Fruit fly (Drosophila melanogaster) whole organism, embryonic: ENCODE measurements around the gene CG32259.

ENCODE experiments used
- Antp ChIP-seq: fragments of 200-800 bp; sonication (Bioruptor generic); optimal IDR thresholded peaks from 3 replicates; lab custom pipeline; 2016; ENCODE audit warnings: missing biosample characterization, missing genetic modification characterization
- Asciz ChIP-seq: fragments of 200-800 bp; sonication (Bioruptor generic); optimal IDR thresholded peaks from 2 replicates; lab custom pipeline; 2017; ENCODE audit warnings: missing biosample characterization, mild to moderate bottlenecking, missing genetic modification characterization, missing genetic modification reagents
- B-H1 ChIP-seq: fragments of 200-800 bp; sonication (Bioruptor generic); IDR thresholded peaks from 3 replicates; pipeline ENCODE4 v1.3.6; 2022; ENCODE audit warnings: missing biosample characterization, missing genetic modification characterization
- CG10565 ChIP-seq: fragments of 200-800 bp; sonication (Bioruptor generic); optimal IDR thresholded peaks from 3 replicates; lab custom pipeline; 2016; ENCODE audit warnings: missing biosample characterization, mild to moderate bottlenecking, missing genetic modification characterization
- CG11695 ChIP-seq: fragments of 200-800 bp; sonication (Bioruptor generic); IDR thresholded peaks from 3 replicates; pipeline ENCODE4 v1.3.6; 2022; ENCODE audit warnings: missing biosample characterization, missing genetic modification characterization
- CG12104 ChIP-seq: fragments of 200-800 bp; sonication (Bioruptor generic); optimal IDR thresholded peaks from 3 replicates; lab custom pipeline; 2016; ENCODE audit warnings: missing biosample characterization, missing genetic modification characterization
- CG17328 ChIP-seq: fragments of 200-800 bp; sonication (Bioruptor generic); IDR thresholded peaks from 2 replicates; pipeline ENCODE4 v1.3.6; 2022; ENCODE audit warnings: missing biosample characterization, missing genetic modification characterization
- CG17359 ChIP-seq: fragments of 200-800 bp; sonication (Bioruptor generic); optimal IDR thresholded peaks from 3 replicates; lab custom pipeline; 2018; ENCODE audit warnings: missing biosample characterization, mild to moderate bottlenecking, missing genetic modification characterization, moderate library complexity
- CG17361 ChIP-seq: fragments of 200-800 bp; sonication (Bioruptor generic); IDR thresholded peaks from 3 replicates; pipeline ENCODE4 v1.3.6; 2022; ENCODE audit warnings: missing biosample characterization, missing genetic modification characterization
- CG1792 ChIP-seq: fragments of 200-800 bp; sonication (Bioruptor generic); optimal IDR thresholded peaks from 2 replicates; lab custom pipeline; 2016; ENCODE audit warnings: missing biosample characterization, missing genetic modification characterization
- CG2129 ChIP-seq: fragments of 200-800 bp; sonication (Bioruptor generic); IDR thresholded peaks from 2 replicates; pipeline ENCODE4 v1.3.6; 2022; ENCODE audit warnings: missing biosample characterization, missing genetic modification characterization; ENCODE audit not compliant: partially characterized antibody
- CG30020 ChIP-seq: fragments of 200-800 bp; optimal IDR thresholded peaks from 2 replicates; lab custom pipeline; 2019; ENCODE audit warnings: missing biosample characterization, mild to moderate bottlenecking, missing genetic modification characterization, moderate library complexity
- CG4282 ChIP-seq: fragments of 200-800 bp; sonication (Bioruptor generic); optimal IDR thresholded peaks from 2 replicates; lab custom pipeline; 2016; ENCODE audit warnings: missing biosample characterization, missing genetic modification characterization
- CG4820 ChIP-seq: fragments of 200-800 bp; sonication (Bioruptor generic); optimal IDR thresholded peaks from 3 replicates; lab custom pipeline; 2016; ENCODE audit warnings: missing biosample characterization, missing genetic modification characterization
- CG5180 ChIP-seq: fragments of 200-800 bp; sonication (Bioruptor generic); optimal IDR thresholded peaks from 3 replicates; lab custom pipeline; 2017; ENCODE audit warnings: missing biosample characterization, missing genetic modification characterization, mild to moderate bottlenecking, moderate library complexity, missing genetic modification reagents
- CG6175 ChIP-seq: fragments of 200-800 bp; sonication (Bioruptor generic); IDR thresholded peaks from 3 replicates; pipeline ENCODE4 v1.3.6; 2022; ENCODE audit warnings: missing biosample characterization, missing genetic modification characterization
- Dip2 ChIP-seq: fragments of 200-800 bp; sonication (Bioruptor generic); IDR thresholded peaks from 2 replicates; pipeline ENCODE4 v1.3.6; 2022; ENCODE audit warnings: missing biosample characterization, missing genetic modification characterization
- Dip3 ChIP-seq: fragments of 200-800 bp; sonication (Bioruptor generic); optimal IDR thresholded peaks from 3 replicates; lab custom pipeline; 2016; ENCODE audit warnings: missing biosample characterization, missing genetic modification characterization
- E2f2 ChIP-seq: fragments of 200-800 bp; sonication (Bioruptor generic); IDR thresholded peaks from 2 replicates; pipeline ENCODE4 v1.3.6; 2022; ENCODE audit warnings: missing biosample characterization, missing genetic modification characterization
- GATAe ChIP-seq: fragments of 200-800 bp; sonication (Bioruptor generic); conservative IDR thresholded peaks from 2 replicates; pipeline ENCODE4 v1.3.6; 2022; ENCODE audit warnings: missing biosample characterization, missing genetic modification characterization
- HLHmδ ChIP-seq: fragments of 200-800 bp; sonication (Bioruptor generic); optimal IDR thresholded peaks from 2 replicates; lab custom pipeline; 2018; ENCODE audit warnings: missing biosample characterization, mild to moderate bottlenecking, missing genetic modification characterization, moderate library complexity
- HmgZ ChIP-seq: fragments of 200-800 bp; sonication (Bioruptor generic); optimal IDR thresholded peaks from 2 replicates; lab custom pipeline; 2018; ENCODE audit warnings: missing biosample characterization, mild to moderate bottlenecking, missing genetic modification characterization
- MESR4 ChIP-seq: fragments of 200-800 bp; sonication (Bioruptor generic); optimal IDR thresholded peaks from 2 replicates; lab custom pipeline; 2018; ENCODE audit warnings: missing biosample characterization, mild to moderate bottlenecking, missing genetic modification characterization, moderate library complexity
- NC2β ChIP-seq: fragments of 200-800 bp; sonication (Bioruptor generic); optimal IDR thresholded peaks from 2 replicates; lab custom pipeline; 2016; ENCODE audit warnings: missing biosample characterization, missing genetic modification characterization
- Nf-YA ChIP-seq: fragments of 200-800 bp; sonication (Bioruptor generic); IDR thresholded peaks from 2 replicates; pipeline ENCODE4 v1.3.6; 2022; ENCODE audit warnings: missing biosample characterization, missing genetic modification characterization
- ase ChIP-seq: fragments of 200-800 bp; sonication (Bioruptor generic); IDR thresholded peaks from 3 replicates; pipeline ENCODE4 v1.3.6; 2022; ENCODE audit warnings: missing biosample characterization, missing genetic modification characterization
- bab2 ChIP-seq: fragments of 200-800 bp; sonication (Bioruptor generic); optimal IDR thresholded peaks from 2 replicates; lab custom pipeline; 2016; ENCODE audit warnings: missing biosample characterization, missing genetic modification characterization
- bigmax ChIP-seq: fragments of 200-800 bp; sonication (Bioruptor generic); optimal IDR thresholded peaks from 2 replicates; lab custom pipeline; 2018; ENCODE audit warnings: missing biosample characterization, mild to moderate bottlenecking, missing genetic modification characterization
- bsh ChIP-seq, 2 experiments: fragments of 200-800 bp; sonication (Bioruptor generic); optimal IDR thresholded peaks; 2 replicates each; lab custom pipeline; 2017 to 2018; ENCODE audit warnings: mild to moderate bottlenecking in 2 of 2, missing biosample characterization in 2 of 2, missing genetic modification characterization in 2 of 2, moderate library complexity in 1 of 2
- btn ChIP-seq: fragments of 200-800 bp; sonication (Bioruptor generic); optimal IDR thresholded peaks from 2 replicates; lab custom pipeline; 2016; ENCODE audit warnings: missing biosample characterization, missing genetic modification characterization
- da ChIP-seq: fragments of 200-800 bp; sonication (Bioruptor generic); optimal IDR thresholded peaks from 2 replicates; lab custom pipeline; 2016; ENCODE audit warnings: missing biosample characterization, missing genetic modification characterization
- dimm ChIP-seq: fragments of 200-800 bp; sonication (Bioruptor generic); IDR thresholded peaks from 2 replicates; pipeline ENCODE4 v1.3.6; 2022; ENCODE audit warnings: missing biosample characterization, missing genetic modification characterization
- ems ChIP-seq: fragments of 200-800 bp; sonication (Bioruptor generic); optimal IDR thresholded peaks from 3 replicates; lab custom pipeline; 2016; ENCODE audit warnings: missing biosample characterization, missing genetic modification characterization
- gem ChIP-seq: fragments of 200-800 bp; sonication (Bioruptor generic); optimal IDR thresholded peaks from 2 replicates; lab custom pipeline; 2019; ENCODE audit warnings: missing biosample characterization, mild to moderate bottlenecking, missing genetic modification characterization, moderate library complexity
- h ChIP-seq: fragments of >200 bp; optimal IDR thresholded peaks from 2 replicates; lab custom pipeline; 2017
- her ChIP-seq: fragments of 200-800 bp; sonication (Bioruptor generic); optimal IDR thresholded peaks from 2 replicates; lab custom pipeline; 2016; ENCODE audit warnings: missing biosample characterization, missing genetic modification characterization
- maf-S ChIP-seq: fragments of 200-800 bp; sonication (Bioruptor generic); optimal IDR thresholded peaks from 2 replicates; lab custom pipeline; 2016; ENCODE audit warnings: missing biosample characterization, missing genetic modification characterization
- odd ChIP-seq: fragments of 200-800 bp; sonication (Bioruptor generic); optimal IDR thresholded peaks from 2 replicates; lab custom pipeline; 2017; ENCODE audit warnings: missing biosample characterization, mild to moderate bottlenecking, missing genetic modification characterization
- org-1 ChIP-seq: fragments of 200-800 bp; sonication (Bioruptor generic); optimal IDR thresholded peaks from 2 replicates; lab custom pipeline; 2017; ENCODE audit warnings: missing biosample characterization, missing genetic modification characterization
- pita ChIP-seq: fragments of 200-800 bp; sonication (Bioruptor generic); optimal IDR thresholded peaks from 2 replicates; lab custom pipeline; 2017; ENCODE audit warnings: missing biosample characterization, mild to moderate bottlenecking, missing genetic modification characterization
- salm ChIP-seq: fragments of 200-800 bp; sonication (Bioruptor generic); optimal IDR thresholded peaks from 2 replicates; lab custom pipeline; 2018; ENCODE audit warnings: missing biosample characterization, mild to moderate bottlenecking, missing genetic modification characterization
- scrt ChIP-seq: fragments of 200-800 bp; sonication (Bioruptor generic); optimal IDR thresholded peaks from 2 replicates; lab custom pipeline; 2018; ENCODE audit warnings: missing biosample characterization, mild to moderate bottlenecking, missing genetic modification characterization, moderate library complexity
- sqz ChIP-seq: fragments of 200-800 bp; sonication (Bioruptor generic); optimal IDR thresholded peaks from 3 replicates; lab custom pipeline; 2018; ENCODE audit warnings: missing biosample characterization, mild to moderate bottlenecking, missing genetic modification characterization
- stwl ChIP-seq: fragments of 200-800 bp; sonication (Bioruptor generic); optimal IDR thresholded peaks from 3 replicates; lab custom pipeline; 2018; ENCODE audit warnings: missing biosample characterization, mild to moderate bottlenecking, missing genetic modification characterization, moderate library complexity
- sug ChIP-seq: fragments of 200-800 bp; optimal IDR thresholded peaks from 2 replicates; lab custom pipeline; 2019; ENCODE audit warnings: missing biosample characterization, mild to moderate bottlenecking, missing genetic modification characterization, moderate library complexity
- tna ChIP-seq: fragments of 200-800 bp; sonication (Bioruptor generic); IDR thresholded peaks from 2 replicates; pipeline ENCODE4 v1.3.6; 2022; ENCODE audit warnings: missing biosample characterization, missing genetic modification characterization; ENCODE audit not compliant: partially characterized antibody
- unc-4 ChIP-seq: fragments of 200-800 bp; sonication (Bioruptor generic); IDR thresholded peaks from 2 replicates; pipeline ENCODE4 v1.3.6; 2022; ENCODE audit warnings: missing biosample characterization, missing genetic modification characterization; ENCODE audit not compliant: partially characterized antibody
- usp ChIP-seq: fragments of >200 bp; optimal IDR thresholded peaks from 2 replicates; lab custom pipeline; 2017; ENCODE audit warnings: missing biosample characterization, missing genetic modification characterization
- vnd ChIP-seq: fragments of 200-800 bp; sonication (Bioruptor generic); IDR thresholded peaks from 3 replicates; pipeline ENCODE4 v1.3.6; 2022; ENCODE audit warnings: missing biosample characterization, missing genetic modification characterization; ENCODE audit not compliant: partially characterized antibody
- zf30C ChIP-seq: fragments of 200-800 bp; sonication (Bioruptor generic); optimal IDR thresholded peaks from 3 replicates; lab custom pipeline; 2018; ENCODE audit warnings: missing biosample characterization, mild to moderate bottlenecking, missing genetic modification characterization

The CG32259 gene

DNA sequence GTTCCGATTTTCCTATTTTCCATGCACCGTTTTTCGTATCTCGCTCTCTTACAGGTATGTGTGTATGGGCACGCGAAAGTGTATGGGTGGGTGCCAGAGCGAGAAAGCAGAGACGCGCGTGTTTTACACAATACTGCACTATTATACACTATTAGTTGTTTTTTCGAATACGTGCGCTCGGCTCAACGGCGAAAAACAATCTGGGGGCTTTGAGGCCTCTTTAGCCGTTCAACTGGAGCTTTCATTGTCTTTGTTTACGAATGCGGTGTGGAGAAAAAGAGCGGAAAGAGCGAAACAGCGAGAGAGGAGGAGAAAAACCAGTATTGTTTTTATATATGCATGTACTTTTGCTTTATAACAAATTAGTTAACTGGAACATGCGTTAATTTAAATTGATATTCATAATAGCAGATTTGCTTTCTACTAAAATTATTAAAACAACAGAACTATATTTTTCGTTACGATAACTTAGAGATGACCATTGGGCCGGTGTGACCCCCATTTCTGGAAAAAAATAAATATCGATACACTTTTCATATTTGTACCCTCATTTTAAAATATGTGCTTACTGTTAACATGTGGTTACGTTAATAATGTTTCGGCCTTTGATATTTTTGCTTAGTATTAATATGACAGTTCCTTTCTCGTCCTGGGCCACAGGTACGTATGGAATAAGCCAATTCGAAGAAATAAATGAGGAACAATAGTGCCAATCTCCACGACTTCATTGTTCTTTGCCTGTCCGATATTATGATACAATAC is 33.5 kb downstream of the CG32259 start, which contains the start of gene CG14995 (continued):
- TF ChIP-seq her (no peak), maf-S (GFP tag; lab: Kevin White, UChicago) (no peak), vnd (GFP tag; lab: Robert Waterston, UW) (peak; percentile 63; the same call in 2 of the 3 replicates), HLHmδ (GFP tag; lab: Kevin White, UChicago) (no peak), Antp (GFP tag; lab: Kevin White, UChicago) (no peak), zf30C (GFP tag; lab: Kevin White, UChicago) (no peak), bab2 (GFP tag; lab: Kevin White, UChicago) (no peak), stwl (tag; lab: Kevin White, UChicago) (peak; percentile 56), CG4282 (no peak), da (GFP tag; lab: Kevin White, UChicago) (no peak), sug (tag; lab: Kevin White, UChicago) (peak; percentile 43), CG1792 (GFP tag; lab: Kevin White, UChicago) (no peak), E2f2 (GFP tag; lab: Robert Waterston, UW) (peak; percentile 81), CG12104 (GFP tag; lab: Kevin White, UChicago) (no peak), GATAe (GFP tag; lab: Robert Waterston, UW) (no peak), salm (peak; percentile 21), CG30020 (no peak), scrt (GFP tag; lab: Kevin White, UChicago) (peak; percentile 52), Dip3 (no peak), btn (GFP tag; lab: Kevin White, UChicago) (no peak), gem (tag; lab: Kevin White, UChicago) (no peak), CG6175 (GFP tag; lab: Robert Waterston, UW) (no peak), bsh (GFP tag; optimal IDR thresholded peaks at IDR 0.05; lab: Kevin White, UChicago) (peak in 1 of 2 experiments; percentile 0), odd (peak; percentile 14), HmgZ (tag; lab: Kevin White, UChicago) (no peak), sqz (GFP tag; lab: Kevin White, UChicago) (no peak), CG17359 (no peak), ase (no peak), org-1 (GFP tag; lab: Kevin White, UChicago) (no peak), bigmax (GFP tag; lab: Kevin White, UChicago) (no peak), Asciz (no peak), tna (GFP tag; lab: Robert Waterston, UW) (peak; percentile 42; the same call in 1 of the 2 replicates), CG17328 (GFP tag; lab: Robert Waterston, UW) (no peak), Dip2 (no peak), pita (GFP tag; lab: Kevin White, UChicago) (no peak), CG17361 (no peak), dimm (no peak), usp (GFP tag; lab: Kevin White, UChicago) (no peak), ems (GFP tag; lab: Kevin White, UChicago) (no peak), NC2β (GFP tag; lab: Kevin White, UChicago) (no peak), CG2129 (0 out of 2 replicates have a peak, but pooled peaks have one; percentile 19), CG4820 (no peak), CG10565 (GFP tag; lab: Kevin White, UChicago) (no peak), B-H1 (GFP tag; lab: Robert Waterston, UW) (no peak; the same call in 2 of the 3 replicates), Nf-YA (GFP tag; lab: Robert Waterston, UW) (no peak), CG11695 (GFP tag; lab: Robert Waterston, UW) (peak; percentile 22; the same call in 1 of the 3 replicates), h (lab: Kevin White, UChicago) (no peak), unc-4 (peak; percentile 72), CG5180 (GFP tag; lab: Kevin White, UChicago) (peak; percentile 51), MESR4 (GFP tag; lab: Kevin White, UChicago) (peak; percentile 49)
